Worm (Caenorhabditis elegans) whole organism, L4 larva: ENCODE results near the gene B0416.11.

Experiments used
- F10B5.3 ChIP-seq: sonication (generic microtip); optimal IDR thresholded peaks from 2 replicates; lab custom pipeline; 2016; ENCODE audit warnings: mild to moderate bottlenecking, missing genetic modification characterization, missing compliant biosample characterization
- F26F4.8 ChIP-seq: fragments of 200-800 bp; sonication (Bioruptor generic); conservative IDR thresholded peaks from 2 replicates; pipeline ENCODE4 v1.3.6; 2022; ENCODE audit warnings: missing genetic modification characterization, missing compliant biosample characterization
- F44E2.7 ChIP-seq: fragments of 200-800 bp; sonication (Bioruptor generic); IDR thresholded peaks from 2 replicates; pipeline ENCODE4 v2.1.2; 2022; ENCODE audit warnings: missing genetic modification characterization, missing compliant biosample characterization
- F49E8.2 ChIP-seq: sonication (generic microtip); optimal IDR thresholded peaks from 2 replicates; lab custom pipeline; 2016; ENCODE audit warnings: missing compliant biosample characterization, mild to moderate bottlenecking, missing genetic modification characterization, borderline replicate concordance
- T26A8.4 ChIP-seq: fragments of 200-800 bp; sonication (Bioruptor generic); IDR thresholded peaks from 2 replicates; pipeline ENCODE4 v1.3.6; 2022; ENCODE audit warnings: missing genetic modification characterization, missing compliant biosample characterization
- Y105C5A.15 ChIP-seq: fragments of 200-800 bp; sonication (Bioruptor generic); IDR thresholded peaks from 2 replicates; pipeline ENCODE4 v1.3.6; 2022; ENCODE audit warnings: missing genetic modification characterization, missing compliant biosample characterization
- Y5F2A.4 ChIP-seq: fragments of 200-800 bp; sonication (Bioruptor generic); optimal IDR thresholded peaks from 2 replicates; lab custom pipeline; 2018; ENCODE audit warnings: mild to moderate bottlenecking, missing genetic modification characterization, missing compliant biosample characterization
- ZK337.2 ChIP-seq: fragments of 200-800 bp; sonication (Bioruptor generic); IDR thresholded peaks from 2 replicates; pipeline ENCODE4 v1.3.6; 2022; ENCODE audit warnings: missing genetic modification reagents, missing genetic modification characterization, missing compliant biosample characterization
- aha-1 ChIP-seq: fragments of 150-350 bp; peaks from one replicate; lab custom pipeline; 2014; ENCODE audit warnings: missing biosample characterization, missing genetic modification characterization
- ama-1 ChIP-seq: fragments of 150-350 bp; optimal IDR thresholded peaks from 2 replicates; lab custom pipeline; 2014; ENCODE audit warnings: inconsistent platforms, mixed read lengths
- arid-1 ChIP-seq: fragments of 200-800 bp; sonication (Bioruptor generic); conservative IDR thresholded peaks from 2 replicates; pipeline ENCODE4 v1.3.6; 2022; ENCODE audit warnings: missing genetic modification reagents, missing genetic modification characterization, missing compliant biosample characterization
- attf-4 ChIP-seq: sonication (generic microtip); optimal IDR thresholded peaks from 3 replicates; lab custom pipeline; 2017; ENCODE audit warnings: missing biosample characterization, missing genetic modification characterization
- ceh-28 ChIP-seq: fragments of 150-350 bp; optimal IDR thresholded peaks from 2 replicates; lab custom pipeline; 2014; ENCODE audit warnings: missing biosample characterization, missing genetic modification reagents, missing genetic modification characterization
- ceh-62 ChIP-seq: sonication (generic microtip); optimal IDR thresholded peaks from 2 replicates; lab custom pipeline; 2017; ENCODE audit warnings: missing biosample characterization, missing genetic modification characterization
- daf-8 ChIP-seq: fragments of 200-800 bp; sonication (Bioruptor generic); IDR thresholded peaks from 2 replicates; pipeline ENCODE4 v1.3.6; 2022; ENCODE audit warnings: missing genetic modification characterization, missing compliant biosample characterization
- dmd-9 ChIP-seq: fragments of 200-800 bp; sonication (Bioruptor generic); IDR thresholded peaks from 2 replicates; pipeline ENCODE4 v1.3.6; 2022; ENCODE audit warnings: missing genetic modification reagents, missing genetic modification characterization, missing compliant biosample characterization
- duxl-1 ChIP-seq: sonication (generic microtip); optimal IDR thresholded peaks from 2 replicates; lab custom pipeline; 2016; ENCODE audit warnings: mild to moderate bottlenecking, missing genetic modification characterization, moderate library complexity, missing compliant biosample characterization; ENCODE audit not compliant: poor library complexity
- dve-1 ChIP-seq: sonication (generic microtip); optimal IDR thresholded peaks from 2 replicates; lab custom pipeline; 2017; ENCODE audit warnings: antibody characterized with exemption, mild to moderate bottlenecking, missing genetic modification characterization, missing compliant biosample characterization; ENCODE audit not compliant: insufficient read depth
- egl-43 ChIP-seq: fragments of 200-800 bp; sonication (Bioruptor generic); IDR thresholded peaks from 2 replicates; pipeline ENCODE4 v1.3.6; 2022; ENCODE audit warnings: missing genetic modification reagents, missing genetic modification characterization, missing compliant biosample characterization
- gei-8 ChIP-seq: fragments of 200-800 bp; sonication (Bioruptor generic); optimal IDR thresholded peaks from 2 replicates; lab custom pipeline; 2018; ENCODE audit warnings: mild to moderate bottlenecking, missing genetic modification characterization, missing compliant biosample characterization
- hif-1 ChIP-seq, 2 experiments: sonication (generic microtip); optimal IDR thresholded peaks; 2 replicates each; lab custom pipeline; 2016 to 2017; ENCODE audit warnings: missing compliant biosample characterization in 2 of 2, missing genetic modification characterization in 2 of 2, missing genetic modification reagents in 2 of 2, missing genotype in 2 of 2, mild to moderate bottlenecking in 1 of 2
- jun-1 ChIP-seq: fragments of 150-350 bp; optimal IDR thresholded peaks from 2 replicates; lab custom pipeline; 2014; ENCODE audit warnings: missing biosample characterization, missing genetic modification reagents, missing genetic modification characterization
- lim-7 ChIP-seq: fragments of 200-800 bp; sonication (Bioruptor generic); IDR thresholded peaks from 2 replicates; pipeline ENCODE4 v1.3.6; 2022; ENCODE audit warnings: missing genetic modification characterization, missing compliant biosample characterization
- lin-1 ChIP-seq: fragments of 200-800 bp; sonication (Bioruptor generic); IDR thresholded peaks from 2 replicates; pipeline ENCODE4 v1.3.6; 2022; ENCODE audit warnings: missing genetic modification reagents, missing genetic modification characterization, missing compliant biosample characterization
- lin-13 ChIP-seq: fragments of 150-350 bp; optimal IDR thresholded peaks from 2 replicates; lab custom pipeline; 2014; ENCODE audit warnings: missing biosample characterization, missing genetic modification reagents, missing genetic modification characterization
- lin-38 ChIP-seq: fragments of 200-800 bp; sonication (Bioruptor generic); IDR thresholded peaks from 2 replicates; pipeline ENCODE4 v1.3.6; 2022; ENCODE audit warnings: missing genetic modification reagents, missing genetic modification characterization, missing compliant biosample characterization
- lin-39 ChIP-seq: fragments of 150-350 bp; optimal IDR thresholded peaks from 2 replicates; lab custom pipeline; 2014; ENCODE audit warnings: missing biosample characterization, missing genetic modification reagents, missing genetic modification characterization
- lir-3 ChIP-seq: sonication (generic microtip); optimal IDR thresholded peaks from 2 replicates; lab custom pipeline; 2016; ENCODE audit warnings: mild to moderate bottlenecking, missing genetic modification characterization, missing compliant biosample characterization
- mdl-1 ChIP-seq, 2 experiments: fragments of 150-350 bp in 1 of 2; sonication (generic microtip) in 1 of 2; optimal IDR thresholded peaks; 2 replicates each; lab custom pipeline; 2014 to 2017; ENCODE audit warnings: missing biosample characterization in 2 of 2, missing genetic modification characterization in 2 of 2
- mdt-29 ChIP-seq: fragments of 200-800 bp; sonication (Bioruptor generic); IDR thresholded peaks from 2 replicates; pipeline ENCODE4 v1.3.6; 2022; ENCODE audit warnings: missing genetic modification reagents, missing genetic modification characterization, missing compliant biosample characterization
- mes-2 ChIP-seq: sonication (generic microtip); optimal IDR thresholded peaks from 2 replicates; lab custom pipeline; 2016; ENCODE audit warnings: missing genotype, mild to moderate bottlenecking, missing genetic modification characterization, missing compliant biosample characterization; ENCODE audit not compliant: poor library complexity, severe bottlenecking
- mxl-3 ChIP-seq: fragments of 200-800 bp; sonication (Bioruptor generic); optimal IDR thresholded peaks from 2 replicates; lab custom pipeline; 2018; ENCODE audit warnings: mild to moderate bottlenecking, missing genetic modification characterization, missing compliant biosample characterization
- nhr-10 ChIP-seq: fragments of 150-350 bp; optimal IDR thresholded peaks from 2 replicates; lab custom pipeline; 2014; ENCODE audit warnings: missing biosample characterization, missing genetic modification characterization
- nhr-102 ChIP-seq: sonication (generic microtip); optimal IDR thresholded peaks from 2 replicates; lab custom pipeline; 2016; ENCODE audit warnings: mild to moderate bottlenecking, missing genetic modification characterization, moderate library complexity, missing compliant biosample characterization
- nhr-11 ChIP-seq: fragments of 150-350 bp; optimal IDR thresholded peaks from 2 replicates; lab custom pipeline; 2014; ENCODE audit warnings: missing biosample characterization, missing genetic modification characterization
- nhr-237 ChIP-seq: sonication (generic microtip); optimal IDR thresholded peaks from 2 replicates; lab custom pipeline; 2017; ENCODE audit warnings: missing biosample characterization, missing genetic modification characterization
- nhr-48 ChIP-seq: sonication (generic microtip); optimal IDR thresholded peaks from 2 replicates; lab custom pipeline; 2016; ENCODE audit warnings: mild to moderate bottlenecking, missing genetic modification characterization, missing compliant biosample characterization
- nhr-6 ChIP-seq: fragments of 150-350 bp; optimal IDR thresholded peaks from 2 replicates; lab custom pipeline; 2014; ENCODE audit warnings: missing biosample characterization, missing genetic modification characterization
- rbr-2 ChIP-seq: sonication (generic microtip); optimal IDR thresholded peaks from 2 replicates; lab custom pipeline; 2016; ENCODE audit warnings: missing genotype, missing genetic modification characterization, missing compliant biosample characterization
- sdz-12 ChIP-seq: fragments of 200-800 bp; sonication (Bioruptor generic); optimal IDR thresholded peaks from 2 replicates; lab custom pipeline; 2018; ENCODE audit warnings: mild to moderate bottlenecking, missing genetic modification characterization, missing compliant biosample characterization
- set-16 ChIP-seq: fragments of 200-800 bp; sonication (Bioruptor generic); IDR thresholded peaks from 2 replicates; pipeline ENCODE4 v1.3.6; 2022; ENCODE audit warnings: missing genetic modification reagents, missing genetic modification characterization, missing compliant biosample characterization
- spr-1 ChIP-seq: sonication (generic microtip); optimal IDR thresholded peaks from 2 replicates; lab custom pipeline; 2016; ENCODE audit warnings: mild to moderate bottlenecking, missing genetic modification characterization, missing compliant biosample characterization
- spr-3 ChIP-seq: fragments of 200-800 bp; sonication (Bioruptor generic); optimal IDR thresholded peaks from 2 replicates; lab custom pipeline; 2018; ENCODE audit warnings: mild to moderate bottlenecking, missing genetic modification characterization, missing compliant biosample characterization
- vab-7 ChIP-seq: fragments of 200-800 bp; sonication (Bioruptor generic); IDR thresholded peaks from 2 replicates; pipeline ENCODE4 v1.3.6; 2022; ENCODE audit warnings: missing genetic modification reagents, missing genetic modification characterization, missing compliant biosample characterization
- zip-2 ChIP-seq: fragments of 150-350 bp; optimal IDR thresholded peaks from 2 replicates; lab custom pipeline; 2014; ENCODE audit warnings: missing biosample characterization, missing genetic modification characterization

B0416.11 gene

DNA sequence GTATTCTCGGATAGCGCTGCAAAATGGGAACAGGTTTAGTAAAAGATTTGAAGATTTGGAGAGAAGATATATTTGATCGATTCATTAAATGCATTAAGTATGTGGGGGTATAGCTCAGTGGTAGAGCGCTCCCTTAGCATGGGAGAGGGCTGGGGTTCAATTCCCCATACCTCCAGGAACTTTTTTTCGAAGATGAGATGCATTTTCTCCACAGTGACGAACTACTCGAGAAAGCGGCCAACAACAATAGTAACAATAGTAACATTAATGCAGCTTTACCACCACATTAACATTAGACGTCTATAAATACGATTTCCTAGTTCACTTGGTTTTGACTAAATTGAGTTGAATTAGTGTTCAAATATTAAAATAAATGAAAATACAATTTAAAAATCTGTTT lies 45.2 kb downstream of the B0416.11 start (continued):
- TF ChIP-seq ZK337.2 (GFP tag; lab: Robert Waterston, UW) (peak; percentile 30; the same call in 1 of the 2 replicates), lin-38 (GFP tag; lab: Robert Waterston, UW) (peak; percentile 71), lim-7 (GFP tag; lab: Robert Waterston, UW) (peak; percentile 89), Y5F2A.4 (GFP tag; lab: Kevin White, UChicago) (peak; percentile 29), daf-8 (peak; percentile 75; the same call in 1 of the 2 replicates), duxl-1 (tag; lab: Kevin White, UChicago) (peak; percentile 60), F26F4.8 (GFP tag; lab: Robert Waterston, UW) (peak; percentile 59; the same call in 1 of the 2 replicates), vab-7 (GFP tag; lab: Robert Waterston, UW) (peak; percentile 78), arid-1 (GFP tag; lab: Robert Waterston, UW) (0 out of 2 replicates have a peak, but pooled peaks have one; percentile 62), lin-13 (GFP tag; lab: Kevin White, UChicago) (no peak), mdt-29 (GFP tag; lab: Robert Waterston, UW) (peak; percentile 49; the same call in 1 of the 2 replicates), nhr-48 (tag; lab: Kevin White, UChicago) (peak; percentile 59), Y105C5A.15 (GFP tag; lab: Robert Waterston, UW) (no peak), F10B5.3 (tag; lab: Kevin White, UChicago) (peak; percentile 38), mdl-1 (tag; optimal IDR thresholded peaks at IDR 0.05; lab: Kevin White, UChicago) (no peak), T26A8.4 (peak; percentile 60), lin-39 (tag; lab: Kevin White, UChicago) (no peak), dve-1 (tag; lab: Kevin White, UChicago) (no peak), F49E8.2 (tag; lab: Kevin White, UChicago) (peak; percentile 74), nhr-237 (tag; lab: Kevin White, UChicago) (no peak), F44E2.7 (GFP tag; lab: Robert Waterston, UW) (peak; percentile 65; the same call in 1 of the 2 replicates), ceh-28 (tag; lab: Kevin White, UChicago) (no peak), attf-4 (tag; lab: Kevin White, UChicago) (no peak)

DNA sequence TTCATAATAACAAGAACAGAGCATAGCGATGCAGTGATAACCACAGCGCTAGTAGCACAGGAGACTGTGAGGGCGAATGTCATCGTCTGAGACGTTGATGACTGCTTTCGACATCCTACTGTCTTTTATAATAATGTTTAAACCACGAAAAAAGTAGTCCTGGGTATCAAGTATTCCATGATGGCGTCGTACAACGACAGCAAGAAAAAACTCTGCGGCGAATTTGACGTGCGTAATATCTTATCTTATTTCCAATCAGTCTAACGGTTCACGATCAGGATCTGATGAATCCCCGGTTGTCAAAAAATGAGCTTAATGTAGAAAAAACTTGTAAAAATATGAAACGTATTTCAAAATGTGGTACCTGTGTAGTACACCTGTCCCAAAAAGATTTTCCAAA lies 48.4 kb downstream of the B0416.11 start, which contains the start of gene col-175:
Gene col-175, minus strand, starts transcription at position 101 of the 400 bp plus-strand sequence.
- TF ChIP-seq sdz-12 (no peak), lir-3 (tag; lab: Kevin White, UChicago) (no peak), lin-1 (GFP tag; lab: Robert Waterston, UW) (no peak)
- TF ChIP-seq, all 104 proteins: peak for 0

DNA sequence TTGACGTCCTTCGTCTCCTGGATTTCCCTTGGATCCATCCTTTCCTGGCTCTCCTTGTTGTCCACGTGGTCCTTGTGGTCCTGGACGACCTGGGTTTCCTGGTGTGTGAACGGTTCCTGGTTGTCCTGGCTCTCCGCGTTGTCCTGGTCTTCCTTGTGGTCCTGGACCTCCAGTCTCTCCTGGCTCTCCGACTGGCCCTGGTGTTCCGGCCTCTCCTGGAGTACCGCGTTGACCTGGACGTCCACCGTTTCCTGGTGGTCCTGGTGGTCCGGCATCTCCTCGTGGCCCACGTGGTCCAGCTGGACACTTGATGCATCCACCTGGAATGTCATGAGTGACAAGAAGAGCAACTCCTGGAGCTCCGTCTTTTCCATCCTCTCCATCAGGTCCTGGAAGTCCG lies 49.1 kb downstream of the B0416.11 start:
- TF ChIP-seq mxl-3 (GFP tag; lab: Kevin White, UChicago): peak; percentile 5
- TF ChIP-seq nhr-6 (tag; lab: Kevin White, UChicago): no peak
- peak; percentile 4 for TF ChIP-seq Y5F2A.4 (GFP tag; lab: Kevin White, UChicago)
- peak; percentile 49 for TF ChIP-seq nhr-102 (tag; lab: Kevin White, UChicago)
- peak; percentile 22 for TF ChIP-seq nhr-48 (tag; lab: Kevin White, UChicago)
- peak; percentile 94 for TF ChIP-seq set-16 (GFP tag; lab: Robert Waterston, UW)
- TF ChIP-seq spr-1 (tag; lab: Kevin White, UChicago): peak; percentile 27
- TF ChIP-seq jun-1 (tag; lab: Kevin White, UChicago): no peak
- peak; percentile 57 for TF ChIP-seq T26A8.4

DNA sequence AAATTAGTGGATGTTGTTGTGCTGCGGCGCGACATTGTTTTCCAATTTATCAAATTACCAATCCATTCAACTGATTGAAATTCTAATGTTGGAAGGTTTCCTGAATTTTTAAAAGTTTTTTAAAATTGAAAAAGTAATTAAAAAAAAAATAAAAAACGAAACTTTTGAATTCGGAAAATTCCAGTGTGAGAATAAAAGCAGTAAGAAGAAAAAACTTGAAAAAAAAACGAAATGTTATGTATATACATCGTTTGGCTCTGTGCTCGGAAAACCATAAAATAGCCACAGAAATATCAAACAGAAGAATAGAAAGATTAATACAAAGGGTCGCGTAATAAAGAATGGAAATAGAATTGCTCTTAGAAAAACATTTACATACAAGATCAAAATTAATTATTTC lies 50.9 kb downstream of the B0416.11 start, which contains the start of gene vav-1:
Gene vav-1, minus strand, starts transcription at position 101 of the 400 bp plus-strand sequence.
- TF ChIP-seq nhr-11 (tag; lab: Kevin White, UChicago) (no peak), aha-1 (tag; lab: Kevin White, UChicago) (no peak), zip-2 (tag; lab: Kevin White, UChicago) (no peak), dmd-9 (no peak), ceh-62 (no peak), ama-1 (lab: Kevin White, UChicago) (no peak), rbr-2 (tag; lab: Kevin White, UChicago) (no peak), egl-43 (GFP tag; lab: Robert Waterston, UW) (no peak), nhr-237 (tag; lab: Kevin White, UChicago) (no peak), gei-8 (no peak), mes-2 (no peak), nhr-10 (tag; lab: Kevin White, UChicago) (no peak), lin-13 (GFP tag; lab: Kevin White, UChicago) (no peak), hif-1 (tag; optimal IDR thresholded peaks at IDR 0.05; lab: Kevin White, UChicago) (no peak), spr-3 (GFP tag; lab: Kevin White, UChicago) (no peak)
